Worm (Caenorhabditis elegans): Measurements from ENCODE around the gene prp-6.

ce11 chrV:18003876-18004275 lies 18.4 kb upstream of the prp-6 start:
- TF ChIP-seq W03F9.2 (tag; optimal IDR thresholded peaks at IDR 0.05), result no peak
- no peak for TF ChIP-seq dao-5 (tag; optimal IDR thresholded peaks at IDR 0.05)
- TF ChIP-seq him-1 (tag; optimal IDR thresholded peaks at IDR 0.05), result no peak
